Worm (Caenorhabditis elegans): ENCODE results near the gene sre-18.

DNA sequence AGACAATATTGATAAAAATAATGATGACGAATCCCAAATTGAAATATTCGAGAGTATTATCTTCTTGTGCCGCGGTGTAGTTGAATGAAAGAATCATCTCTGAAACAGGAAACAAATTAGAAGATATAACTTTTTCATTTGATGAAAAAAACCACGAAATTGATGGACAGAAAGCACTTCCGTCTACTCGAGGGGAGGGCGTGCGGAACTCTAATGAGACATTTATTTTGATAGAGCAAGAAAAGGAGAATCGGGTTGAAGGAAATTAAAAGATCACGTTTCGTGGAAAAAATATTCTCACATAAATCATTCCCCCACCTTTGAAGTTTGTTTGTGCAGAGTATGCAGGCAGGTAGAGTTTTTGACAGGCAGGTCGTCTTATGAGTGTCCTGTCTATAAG, 31.8 kb upstream of the sre-18 start, which contains the start of gene sre-14:
- TF ChIP-seq nhr-28 (tag; optimal IDR thresholded peaks at IDR 0.05): no peak
- TF ChIP-seq pqm-1 (tag; optimal IDR thresholded peaks at IDR 0.05): no peak
- TF ChIP-seq ceh-9 (tag; optimal IDR thresholded peaks at IDR 0.05): no peak
- TF ChIP-seq nhr-77 (tag; optimal IDR thresholded peaks at IDR 0.05): no peak
- no peak for TF ChIP-seq pha-4 (tag; optimal IDR thresholded peaks at IDR 0.05)

All from whole organism, L3 larva.